Worm (Caenorhabditis elegans): ENCODE measurements around the gene W02A2.8.

DNA sequence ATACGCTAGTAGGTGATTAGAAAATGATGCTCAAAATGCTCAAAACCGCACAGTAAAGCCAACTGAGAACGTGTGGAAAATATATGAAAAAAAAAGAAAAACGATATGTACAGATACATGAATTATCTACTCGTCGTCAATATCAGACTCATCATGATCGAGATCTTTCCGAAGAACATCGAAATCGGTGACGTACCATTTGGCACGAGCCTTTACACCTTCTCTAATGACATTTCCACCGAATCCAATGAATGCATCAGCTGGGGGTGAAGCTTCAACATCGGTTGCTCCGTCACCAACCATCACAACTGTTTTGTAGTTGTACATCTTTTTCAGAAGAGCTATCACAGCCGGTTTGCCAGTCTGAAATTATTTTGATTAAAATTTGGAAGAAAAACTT, 30.8 kb upstream of the W02A2.8 start:
- TF ChIP-seq pes-1 (GFP tag; IDR thresholded peaks at IDR 0.05) (no peak), flt-1 (GFP tag; IDR thresholded peaks at IDR 0.05) (no peak), hmg-4 (GFP tag; optimal IDR thresholded peaks at IDR 0.05) (no peak), tbx-11 (GFP tag; IDR thresholded peaks at IDR 0.05) (no peak), scrt-1 (GFP tag; IDR thresholded peaks at IDR 0.05) (no peak), aly-1 (tag; optimal IDR thresholded peaks at IDR 0.05) (no peak), F13C5.2 (tag; optimal IDR thresholded peaks at IDR 0.05) (no peak), ama-1 (optimal IDR thresholded peaks at IDR 0.05) (no peak), ceh-36 (tag; optimal IDR thresholded peaks at IDR 0.05) (no peak), hmbx-1 (tag; optimal IDR thresholded peaks at IDR 0.05) (no peak), ets-7 (tag; optimal IDR thresholded peaks at IDR 0.05) (no peak), hnd-1 (tag; optimal IDR thresholded peaks at IDR 0.05) (no peak)

Measured in whole organism, early embryonic.